Worm (Caenorhabditis elegans): ENCODE results near the gene efl-3.

The efl-3 gene

DNA sequence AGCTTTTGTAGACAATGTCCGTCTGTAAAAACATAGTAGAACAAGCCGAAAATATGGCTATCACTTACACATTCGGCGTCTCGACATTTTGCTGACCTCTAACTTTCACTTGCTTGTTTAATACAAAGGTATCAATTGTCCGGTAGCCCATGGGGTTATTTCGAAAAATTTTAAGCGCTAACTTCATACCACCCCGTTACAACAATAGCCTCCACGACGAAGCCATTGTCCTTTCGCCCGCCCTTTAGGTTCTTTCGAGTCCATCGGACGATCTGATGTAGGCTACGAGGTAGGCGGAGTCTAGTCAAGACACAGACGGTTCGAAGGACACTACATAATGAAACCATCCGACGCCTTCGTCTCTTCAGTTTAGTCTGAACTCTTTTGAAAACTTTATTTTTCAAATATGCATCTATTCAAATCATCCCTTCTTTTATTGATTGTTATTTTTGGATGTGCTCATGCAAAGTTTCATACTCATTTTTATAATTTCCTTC, 26.4 kb downstream of the efl-3 start, which contains the start of gene lips-10:
Gene lips-10, plus strand, starts transcription at position 378 of the 497 bp plus-strand sequence.
- no peak for TF ChIP-seq mel-28 (tag; optimal IDR thresholded peaks at IDR 0.05; ENCODE audit: borderline replicate concordance)
- TF ChIP-seq bed-1 (GFP tag; IDR thresholded peaks at IDR 0.05), result no peak
- TF ChIP-seq ztf-28 (GFP tag; IDR thresholded peaks at IDR 0.05), result no peak
- no peak for TF ChIP-seq ceh-79 (tag; optimal IDR thresholded peaks at IDR 0.05)
- no peak for TF ChIP-seq F22D6.2 (tag; optimal IDR thresholded peaks at IDR 0.05)
- no peak for TF ChIP-seq dpff-1 (tag; optimal IDR thresholded peaks at IDR 0.05)
- no peak for TF ChIP-seq B0019.2 (GFP tag; conservative IDR thresholded peaks at IDR 0.05)
- no peak for TF ChIP-seq ccch-3 (GFP tag; optimal IDR thresholded peaks at IDR 0.05)
- no peak for TF ChIP-seq madf-10 (tag; optimal IDR thresholded peaks at IDR 0.05)
- no peak for TF ChIP-seq dox-1 (GFP tag; IDR thresholded peaks at IDR 0.05)
- no peak for TF ChIP-seq nhr-90 (tag; optimal IDR thresholded peaks at IDR 0.05)
- TF ChIP-seq lin-35 (GFP tag; optimal IDR thresholded peaks at IDR 0.05), result no peak
- no peak for TF ChIP-seq ztf-18 (tag; optimal IDR thresholded peaks at IDR 0.05)
- no peak for TF ChIP-seq atf-7 (tag; optimal IDR thresholded peaks at IDR 0.05)
- no peak for TF ChIP-seq F57C9.4 (tag; optimal IDR thresholded peaks at IDR 0.05)

DNA sequence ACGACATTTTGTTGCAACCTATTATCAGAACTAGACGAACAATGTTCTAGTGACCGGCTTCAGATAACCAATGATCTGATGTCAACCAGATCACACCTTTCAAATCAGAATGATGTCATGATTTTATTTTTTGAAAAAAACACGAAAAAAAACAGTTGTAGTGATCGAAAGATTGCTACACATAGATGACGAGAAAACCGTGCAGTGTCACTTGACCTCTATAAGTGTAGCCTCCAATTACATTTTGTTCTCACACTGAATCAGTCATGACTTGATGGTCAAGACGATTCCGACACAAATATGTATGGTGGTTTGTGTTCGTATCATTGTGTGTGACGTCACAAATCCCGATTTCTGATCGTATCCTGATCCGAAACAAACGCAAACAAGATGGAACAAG, 27.6 kb downstream of the efl-3 start:
- no peak for TF ChIP-seq madf-10 (tag; optimal IDR thresholded peaks at IDR 0.05)
- TF ChIP-seq atf-7 (tag; optimal IDR thresholded peaks at IDR 0.05), result peak; percentile 6
- TF ChIP-seq lin-40 (tag; optimal IDR thresholded peaks at IDR 0.05), result peak; percentile 3
- TF ChIP-seq F10E7.11 (tag; optimal IDR thresholded peaks at IDR 0.05), result no peak
- peak; percentile 68 for TF ChIP-seq ama-1 (optimal IDR thresholded peaks at IDR 0.05)
- no peak for TF ChIP-seq ama-1 (GFP tag; optimal IDR thresholded peaks at IDR 0.05)

DNA sequence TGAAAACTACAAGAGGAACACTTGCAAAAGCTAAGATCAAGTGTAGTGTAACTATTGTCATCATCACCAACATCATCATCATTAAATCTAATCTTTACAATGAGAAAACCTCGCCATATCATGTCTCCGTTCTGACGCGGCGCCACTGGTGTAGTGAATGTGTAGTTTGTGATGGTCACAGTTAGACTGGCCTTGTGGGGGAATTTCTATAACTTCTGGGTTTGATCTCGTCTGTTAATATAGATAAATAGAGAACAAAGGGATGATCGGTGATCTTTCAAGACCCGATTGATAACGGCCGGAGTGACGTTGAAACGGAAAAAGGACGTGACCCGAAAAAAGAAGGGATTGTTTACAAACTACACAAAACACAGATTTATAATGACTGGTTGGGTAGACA, 28.3 kb downstream of the efl-3 start:
- TF ChIP-seq ztf-26 (tag; optimal IDR thresholded peaks at IDR 0.05) (peak; percentile 29), lin-26 (GFP tag; IDR thresholded peaks at IDR 0.05) (0 out of 2 replicates have a peak, but pooled peaks have one; percentile 9), dox-1 (GFP tag; IDR thresholded peaks at IDR 0.05) (no peak), atf-7 (tag; optimal IDR thresholded peaks at IDR 0.05) (no peak), somi-1 (GFP tag; optimal IDR thresholded peaks at IDR 0.05) (peak; percentile 6)

DNA sequence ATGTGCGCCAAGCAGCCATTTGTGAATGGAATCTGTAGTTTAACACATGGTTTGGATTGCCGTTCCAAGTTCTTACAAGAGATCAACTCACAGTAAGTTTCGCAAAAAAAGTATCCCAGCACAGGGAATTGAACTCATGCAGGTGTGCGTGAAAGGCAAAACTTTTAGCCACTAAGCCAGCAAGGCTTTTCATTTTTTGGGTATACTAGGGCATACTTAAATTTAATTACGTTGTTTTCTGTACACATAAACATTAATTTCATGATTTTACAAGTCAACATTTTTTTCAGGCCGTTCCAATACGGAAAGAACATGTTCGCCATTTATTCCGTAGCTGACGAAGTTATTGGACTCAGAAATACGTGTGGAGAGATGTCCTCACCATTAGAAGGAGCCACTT, 29.0 kb downstream of the efl-3 start:
- peak; percentile 97 for TF ChIP-seq rpc-1 (optimal IDR thresholded peaks at IDR 0.05)
- peak; percentile 99 for TF ChIP-seq rpc-1 (tag; optimal IDR thresholded peaks at IDR 0.05)
- no peak for TF ChIP-seq aptf-2 (GFP tag; conservative IDR thresholded peaks at IDR 0.05)
- no peak; the same call in 1 of the 2 replicates for TF ChIP-seq madf-8 (GFP tag; conservative IDR thresholded peaks at IDR 0.05)
- TF ChIP-seq sptf-2 (GFP tag; optimal IDR thresholded peaks at IDR 0.05), result no peak
- peak; percentile 98 for TF ChIP-seq lin-26 (GFP tag; IDR thresholded peaks at IDR 0.05)
- peak; percentile 74; the same call in 1 of the 2 replicates for TF ChIP-seq aptf-3 (GFP tag; IDR thresholded peaks at IDR 0.05)
- TF ChIP-seq sdz-38 (tag; optimal IDR thresholded peaks at IDR 0.05), result peak; percentile 27
- TF ChIP-seq hlh-12 (tag; optimal IDR thresholded peaks at IDR 0.05), result peak; percentile 55
- no peak for TF ChIP-seq ets-4 (GFP tag; optimal IDR thresholded peaks at IDR 0.05)
- TF ChIP-seq ceh-58 (GFP tag; IDR thresholded peaks at IDR 0.05), result peak; percentile 98
- TF ChIP-seq ztf-26 (tag; optimal IDR thresholded peaks at IDR 0.05), result no peak
- peak; percentile 80 to 92 for TF ChIP-seq rec-8 (tag; optimal IDR thresholded peaks at IDR 0.05)
- peak; percentile 73 for TF ChIP-seq madf-6 (GFP tag; IDR thresholded peaks at IDR 0.05)
- TF ChIP-seq efl-1 (GFP tag; optimal IDR thresholded peaks at IDR 0.05), result no peak
- TF ChIP-seq akir-1 (GFP tag; optimal IDR thresholded peaks at IDR 0.05), result no peak
- TF ChIP-seq ceh-40 (GFP tag; IDR thresholded peaks at IDR 0.05), result peak; percentile 76
- TF ChIP-seq lin-40 (tag; optimal IDR thresholded peaks at IDR 0.05), result no peak
- TF ChIP-seq attf-5 (GFP tag; optimal IDR thresholded peaks at IDR 0.05), result peak; percentile 65
- 0 out of 2 replicates have a peak, but pooled peaks have one; percentile 84 for TF ChIP-seq cebp-2 (GFP tag; IDR thresholded peaks at IDR 0.05)
- TF ChIP-seq dox-1 (GFP tag; IDR thresholded peaks at IDR 0.05), result 0 out of 2 replicates have a peak, but pooled peaks have one; percentile 27
- TF ChIP-seq ccch-3 (GFP tag; optimal IDR thresholded peaks at IDR 0.05), result no peak
- TF ChIP-seq nhr-90 (tag; optimal IDR thresholded peaks at IDR 0.05), result peak; percentile 85
- TF ChIP-seq egl-18 (GFP tag; IDR thresholded peaks at IDR 0.05), result 0 out of 2 replicates have a peak, but pooled peaks have one; percentile 61
- peak; percentile 95 for TF ChIP-seq tbx-9 (tag; optimal IDR thresholded peaks at IDR 0.05; ENCODE audit: borderline replicate concordance)
- TF ChIP-seq bed-1 (GFP tag; IDR thresholded peaks at IDR 0.05), result no peak
- TF ChIP-seq ceh-79 (tag; optimal IDR thresholded peaks at IDR 0.05), result peak; percentile 87
- TF ChIP-seq egl-44 (GFP tag; IDR thresholded peaks at IDR 0.05), result peak; percentile 84
- TF ChIP-seq cebp-1 (GFP tag; IDR thresholded peaks at IDR 0.05), result no peak
- no peak for TF ChIP-seq cebp-1 (tag; optimal IDR thresholded peaks at IDR 0.05)
